Worm (Caenorhabditis elegans) whole organism, L2 larva: ENCODE measurements around the gene sma-2.

Experiments used
- F13H6.1 ChIP-seq: sonication (generic microtip); optimal IDR thresholded peaks from 2 replicates; lab custom pipeline; 2016; ENCODE audit warnings: missing genetic modification characterization, missing compliant biosample characterization
- alr-1 ChIP-seq: fragments of 150-350 bp; optimal IDR thresholded peaks from 2 replicates; lab custom pipeline; 2014; ENCODE audit warnings: missing biosample characterization, missing genetic modification characterization
- aly-2 ChIP-seq: fragments of 150-350 bp; optimal IDR thresholded peaks from 2 replicates; lab custom pipeline; 2014; ENCODE audit warnings: missing biosample characterization, missing genetic modification characterization
- ama-1 ChIP-seq: fragments of 150-350 bp; optimal IDR thresholded peaks from 2 replicates; lab custom pipeline; 2018; ENCODE audit warnings: inconsistent platforms
- blmp-1 ChIP-seq: sonication (generic microtip); optimal IDR thresholded peaks from 2 replicates; lab custom pipeline; 2017; ENCODE audit warnings: missing genetic modification characterization, mild to moderate bottlenecking, missing compliant biosample characterization, antibody characterized with exemption, moderate library complexity; ENCODE audit not compliant: insufficient read depth
- ceh-82 ChIP-seq: fragments of 150-350 bp; optimal IDR thresholded peaks from 2 replicates; lab custom pipeline; 2014; ENCODE audit warnings: missing biosample characterization, missing genetic modification characterization
- elt-3 ChIP-seq: sonication (generic microtip); optimal IDR thresholded peaks from 2 replicates; lab custom pipeline; 2017; ENCODE audit warnings: missing biosample characterization, missing genetic modification characterization
- lin-13 ChIP-seq: fragments of 150-350 bp; optimal IDR thresholded peaks from 2 replicates; lab custom pipeline; 2014; ENCODE audit warnings: missing biosample characterization, missing genetic modification reagents, missing genetic modification characterization
- mdl-1 ChIP-seq, 2 experiments: fragments of 150-350 bp in 1 of 2; sonication (generic microtip) in 1 of 2; optimal IDR thresholded peaks; 2 replicates each; lab custom pipeline; 2017; ENCODE audit warnings: missing biosample characterization in 2 of 2, missing genetic modification characterization in 2 of 2
- nhr-11 ChIP-seq: fragments of 150-350 bp; optimal IDR thresholded peaks from 2 replicates; lab custom pipeline; 2014; ENCODE audit warnings: missing biosample characterization, missing genetic modification characterization
- nhr-25 ChIP-seq: fragments of 150-350 bp; sonication (generic microtip); optimal IDR thresholded peaks from 3 replicates; lab custom pipeline; 2014; ENCODE audit warnings: missing biosample characterization, missing genetic modification characterization
- nhr-77 ChIP-seq: fragments of 150-350 bp; optimal IDR thresholded peaks from 2 replicates; lab custom pipeline; 2014; ENCODE audit warnings: missing biosample characterization, missing genetic modification characterization
- zag-1 ChIP-seq: fragments of 150-350 bp; optimal IDR thresholded peaks from 2 replicates; lab custom pipeline; 2014; ENCODE audit warnings: missing biosample characterization, missing genetic modification characterization
- ztf-4 ChIP-seq: fragments of 150-350 bp; optimal IDR thresholded peaks from 2 replicates; lab custom pipeline; 2014; ENCODE audit warnings: missing biosample characterization, missing genetic modification characterization

DNA sequence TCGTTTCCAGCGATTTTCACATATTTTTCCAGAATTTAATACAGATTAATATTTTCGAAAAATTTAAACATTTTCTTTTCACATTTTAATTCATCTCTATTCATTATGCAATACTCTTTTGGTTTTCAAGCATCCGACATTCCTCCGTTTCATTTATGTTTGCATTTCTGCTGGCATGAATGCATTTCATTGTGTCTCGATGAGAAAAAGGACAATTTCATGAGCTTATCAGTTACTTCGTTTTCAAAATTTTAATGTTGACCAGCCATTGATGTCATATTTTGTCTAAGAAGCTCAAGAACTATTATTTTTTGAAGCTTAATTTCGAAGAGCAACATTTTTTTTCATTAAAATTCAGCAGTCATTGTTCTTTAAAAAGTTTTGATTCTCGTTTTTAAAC is 30.9 kb upstream of the sma-2 start:
- no peak for TF ChIP-seq nhr-25
- no peak for TF ChIP-seq zag-1 (tag; lab: Kevin White, UChicago)
- TF ChIP-seq elt-3 (tag; lab: Kevin White, UChicago) = no peak
- no peak for TF ChIP-seq nhr-11 (tag; lab: Kevin White, UChicago)
- TF ChIP-seq nhr-77 = no peak
- no peak for TF ChIP-seq ztf-4 (tag; lab: Kevin White, UChicago)
- no peak for TF ChIP-seq aly-2 (tag; lab: Kevin White, UChicago)
- no peak for TF ChIP-seq ama-1 (lab: Kevin White, UChicago)
- TF ChIP-seq mdl-1 (tag; optimal IDR thresholded peaks at IDR 0.05; lab: Kevin White, UChicago) = no peak
- TF ChIP-seq blmp-1 = no peak
- TF ChIP-seq ceh-82 (tag; lab: Kevin White, UChicago) = no peak
- TF ChIP-seq alr-1 = no peak
- TF ChIP-seq lin-13 (GFP tag; lab: Kevin White, UChicago) = no peak
- TF ChIP-seq F13H6.1 = no peak
